Fruit fly (Drosophila melanogaster) whole organism, embryonic: Measurements from ENCODE around the gene CG13124.
A peak's percentile ranks its signal among the peaks of the same experiment; 100 is the strongest.

Experiments used
- CG10462 ChIP-seq: fragments of 200-800 bp; sonication (Bioruptor generic); optimal IDR thresholded peaks from 2 replicates; lab custom pipeline; 2016; ENCODE audit warnings: missing biosample characterization, missing genetic modification characterization
- CG10979 ChIP-seq: fragments of 200-800 bp; sonication (Bioruptor generic); optimal IDR thresholded peaks from 2 replicates; lab custom pipeline; 2018; ENCODE audit warnings: missing biosample characterization, mild to moderate bottlenecking, missing genetic modification characterization, moderate library complexity
- CG11093 ChIP-seq: fragments of 200-800 bp; sonication (Bioruptor generic); IDR thresholded peaks from 3 replicates; pipeline ENCODE4 v1.3.6; 2022; ENCODE audit warnings: missing biosample characterization, missing genetic modification characterization
- CG11504 ChIP-seq: fragments of 200-800 bp; sonication (Bioruptor generic); optimal IDR thresholded peaks from 3 replicates; lab custom pipeline; 2019; ENCODE audit warnings: missing biosample characterization, mild to moderate bottlenecking, missing genetic modification characterization, moderate library complexity
- CG13894 ChIP-seq: fragments of 200-800 bp; sonication (Bioruptor generic); optimal IDR thresholded peaks from 3 replicates; lab custom pipeline; 2018; ENCODE audit warnings: missing biosample characterization, mild to moderate bottlenecking, missing genetic modification characterization, moderate library complexity
- CG16779 ChIP-seq: fragments of 200-800 bp; sonication (Bioruptor generic); IDR thresholded peaks from 2 replicates; pipeline ENCODE4 v1.3.6; 2022; ENCODE audit warnings: missing biosample characterization, missing genetic modification characterization
- CG17361 ChIP-seq: fragments of 200-800 bp; sonication (Bioruptor generic); IDR thresholded peaks from 3 replicates; pipeline ENCODE4 v1.3.6; 2022; ENCODE audit warnings: missing biosample characterization, missing genetic modification characterization
- CG17612 ChIP-seq: fragments of 200-800 bp; sonication (Bioruptor generic); IDR thresholded peaks from 2 replicates; pipeline ENCODE4 v1.3.6; 2022; ENCODE audit warnings: missing biosample characterization, missing genetic modification characterization
- CG17802 ChIP-seq: fragments of 200-800 bp; sonication (Bioruptor generic); optimal IDR thresholded peaks from 2 replicates; lab custom pipeline; 2018; ENCODE audit warnings: missing biosample characterization, mild to moderate bottlenecking, missing genetic modification characterization, moderate library complexity
- CG2678 ChIP-seq: fragments of 200-800 bp; sonication (Bioruptor generic); optimal IDR thresholded peaks from 3 replicates; lab custom pipeline; 2019; ENCODE audit warnings: missing biosample characterization, mild to moderate bottlenecking, missing genetic modification characterization, moderate library complexity
- CG34224 ChIP-seq: fragments of 200-800 bp; sonication (Bioruptor generic); IDR thresholded peaks from 3 replicates; pipeline ENCODE4 v1.3.6; 2022; ENCODE audit warnings: missing biosample characterization, missing genetic modification characterization; ENCODE audit not compliant: partially characterized antibody
- CG3726 ChIP-seq: fragments of 200-800 bp; sonication (Bioruptor generic); IDR thresholded peaks from 3 replicates; pipeline ENCODE4, ENCODE4 v1.3.6; 2022; ENCODE audit warnings: missing biosample characterization, missing genetic modification characterization
- CG6272 ChIP-seq: fragments of 200-800 bp; sonication (Bioruptor generic); IDR thresholded peaks from 2 replicates; pipeline ENCODE4 v1.3.6; 2022; ENCODE audit warnings: missing biosample characterization, missing genetic modification characterization
- CG6854 ChIP-seq: fragments of 200-800 bp; sonication (Bioruptor generic); optimal IDR thresholded peaks from 3 replicates; lab custom pipeline; 2017; ENCODE audit warnings: missing biosample characterization, mild to moderate bottlenecking, missing genetic modification characterization
- CG7786 ChIP-seq: fragments of 200-800 bp; sonication (Bioruptor generic); optimal IDR thresholded peaks from 2 replicates; lab custom pipeline; 2016; ENCODE audit warnings: missing biosample characterization, missing genetic modification characterization
- CG7839 ChIP-seq: fragments of 200-800 bp; sonication (Bioruptor generic); optimal IDR thresholded peaks from 3 replicates; lab custom pipeline; 2018; ENCODE audit warnings: missing biosample characterization, mild to moderate bottlenecking, missing genetic modification characterization, moderate library complexity
- CG7928 ChIP-seq: fragments of 200-800 bp; sonication (Bioruptor generic); optimal IDR thresholded peaks from 2 replicates; lab custom pipeline; 2017; ENCODE audit warnings: missing biosample characterization, mild to moderate bottlenecking, missing genetic modification characterization
- CG7987 ChIP-seq: fragments of 200-800 bp; sonication (Bioruptor generic); optimal IDR thresholded peaks from 2 replicates; lab custom pipeline; 2018; ENCODE audit warnings: missing biosample characterization, mild to moderate bottlenecking, missing genetic modification characterization, moderate library complexity
- CG8765 ChIP-seq: fragments of 200-800 bp; sonication (Bioruptor generic); IDR thresholded peaks from 2 replicates; pipeline ENCODE4 v1.3.6; 2022; ENCODE audit warnings: missing biosample characterization, missing genetic modification characterization
- CG9215 ChIP-seq: fragments of 200-800 bp; sonication (Bioruptor generic); IDR thresholded peaks from 2 replicates; pipeline ENCODE4 v1.3.6; 2022; ENCODE audit warnings: missing biosample characterization, missing genetic modification characterization
- CG9437 ChIP-seq: fragments of 200-800 bp; sonication (Bioruptor generic); optimal IDR thresholded peaks from 2 replicates; lab custom pipeline; 2018; ENCODE audit warnings: missing biosample characterization, mild to moderate bottlenecking, missing genetic modification characterization
- CG9609 ChIP-seq: fragments of 200-800 bp; sonication (Bioruptor generic); optimal IDR thresholded peaks from 3 replicates; lab custom pipeline; 2016; ENCODE audit warnings: missing biosample characterization, missing genetic modification characterization
- CG9727 ChIP-seq: fragments of 200-800 bp; sonication (Bioruptor generic); optimal IDR thresholded peaks from 3 replicates; lab custom pipeline; 2017; ENCODE audit warnings: missing biosample characterization, mild to moderate bottlenecking, missing genetic modification characterization
- Chrac-16 ChIP-seq: fragments of 200-800 bp; sonication (Bioruptor generic); optimal IDR thresholded peaks from 3 replicates; lab custom pipeline; 2016; ENCODE audit warnings: missing biosample characterization, missing genetic modification characterization
- Dek ChIP-seq: fragments of 200-800 bp; sonication (Bioruptor generic); optimal IDR thresholded peaks from 3 replicates; lab custom pipeline; 2019; ENCODE audit warnings: missing biosample characterization, mild to moderate bottlenecking, missing genetic modification characterization, moderate library complexity
- Dll ChIP-seq: fragments of 200-800 bp; sonication (Bioruptor generic); IDR thresholded peaks from 4 replicates; pipeline ENCODE4 v1.3.6; 2022; ENCODE audit warnings: missing biosample characterization, missing genetic modification characterization; ENCODE audit not compliant: partially characterized antibody
- Dp ChIP-seq: fragments of 200-800 bp; sonication (Bioruptor generic); optimal IDR thresholded peaks from 2 replicates; lab custom pipeline; 2018; ENCODE audit warnings: missing biosample characterization, mild to moderate bottlenecking, missing genetic modification characterization, moderate library complexity
- Drgx ChIP-seq: fragments of 200-800 bp; sonication (Bioruptor generic); IDR thresholded peaks from 2 replicates; pipeline ENCODE4 v1.3.6; 2022; ENCODE audit warnings: missing biosample characterization, missing genetic modification characterization
- Lhr ChIP-seq: fragments of 200-800 bp; sonication (Bioruptor generic); optimal IDR thresholded peaks from 3 replicates; lab custom pipeline; 2017; ENCODE audit warnings: mild to moderate bottlenecking, missing biosample characterization, missing genetic modification reagents, missing genetic modification characterization
- Lpt ChIP-seq: fragments of >200 bp; optimal IDR thresholded peaks from 2 replicates; lab custom pipeline; 2018; ENCODE audit warnings: missing biosample characterization, missing genetic modification characterization
- Meics ChIP-seq: fragments of 200-800 bp; sonication (Bioruptor generic); optimal IDR thresholded peaks from 2 replicates; lab custom pipeline; 2017; ENCODE audit warnings: missing biosample characterization, mild to moderate bottlenecking, missing genetic modification characterization
- Mes4 ChIP-seq: fragments of 200-800 bp; sonication (Bioruptor generic); optimal IDR thresholded peaks from 2 replicates; lab custom pipeline; 2016; ENCODE audit warnings: missing biosample characterization, missing genetic modification characterization
- Myb ChIP-seq: fragments of 200-800 bp; sonication (Bioruptor generic); optimal IDR thresholded peaks from 2 replicates; lab custom pipeline; 2016; ENCODE audit warnings: missing biosample characterization, missing genetic modification characterization
- Rx ChIP-seq: fragments of 200-800 bp; sonication (Bioruptor generic); IDR thresholded peaks from 2 replicates; pipeline ENCODE4 v1.3.6; 2022; ENCODE audit warnings: missing biosample characterization, missing genetic modification characterization
- Spps ChIP-seq: fragments of 200-800 bp; sonication (Bioruptor generic); optimal IDR thresholded peaks from 2 replicates; lab custom pipeline; 2018; ENCODE audit warnings: missing biosample characterization, mild to moderate bottlenecking, missing genetic modification characterization
- Stat92E ChIP-seq, 3 experiments: fragments of >200 bp in 2 of 3; fragments of 200-800 bp in 1 of 3; sonication (Bioruptor generic) in 1 of 3; optimal IDR thresholded peaks; 2 replicates each; lab custom pipeline; 2017 to 2019; ENCODE audit warnings: missing biosample characterization in 3 of 3, missing genetic modification characterization in 3 of 3, mild to moderate bottlenecking in 1 of 3, moderate library complexity in 1 of 3
- cad ChIP-seq: fragments of >200 bp; optimal IDR thresholded peaks from 2 replicates; lab custom pipeline; 2017; ENCODE audit warnings: missing biosample characterization, missing genetic modification characterization
- en ChIP-seq: fragments of 200-800 bp; sonication (Bioruptor generic); optimal IDR thresholded peaks from 2 replicates; lab custom pipeline; 2016; ENCODE audit warnings: missing biosample characterization, missing genetic modification characterization
- exex ChIP-seq: fragments of 200-800 bp; sonication (Bioruptor generic); optimal IDR thresholded peaks from 4 replicates; lab custom pipeline; 2018; ENCODE audit warnings: missing biosample characterization, mild to moderate bottlenecking, missing genetic modification characterization, moderate library complexity
- gsb ChIP-seq: fragments of 200-800 bp; sonication (Bioruptor generic); IDR thresholded peaks from 2 replicates; pipeline ENCODE4 v1.3.6; 2022; ENCODE audit warnings: missing biosample characterization, missing genetic modification characterization
- hbn ChIP-seq: fragments of 200-800 bp; sonication (Bioruptor generic); IDR thresholded peaks from 2 replicates; pipeline ENCODE4 v1.3.6; 2022; ENCODE audit warnings: missing biosample characterization, missing genetic modification characterization; ENCODE audit not compliant: partially characterized antibody
- lola ChIP-seq, 3 experiments: fragments of >200 bp in 2 of 3; fragments of 200-800 bp in 1 of 3; sonication (Bioruptor generic) in 1 of 3; optimal IDR thresholded peaks; 2 replicates each; lab custom pipeline; 2017 to 2019; ENCODE audit warnings: missing biosample characterization in 3 of 3, missing genetic modification characterization in 3 of 3, mild to moderate bottlenecking in 1 of 3, moderate library complexity in 1 of 3
- maf-S ChIP-seq: fragments of 200-800 bp; sonication (Bioruptor generic); optimal IDR thresholded peaks from 2 replicates; lab custom pipeline; 2016; ENCODE audit warnings: missing biosample characterization, missing genetic modification characterization
- p53 ChIP-seq: fragments of 200-800 bp; sonication (Bioruptor generic); optimal IDR thresholded peaks from 2 replicates; lab custom pipeline; 2016; ENCODE audit warnings: missing biosample characterization, missing genetic modification characterization
- pfk ChIP-seq: fragments of 200-800 bp; sonication (Bioruptor generic); optimal IDR thresholded peaks from 2 replicates; lab custom pipeline; 2018; ENCODE audit warnings: missing biosample characterization, mild to moderate bottlenecking, missing genetic modification characterization, moderate library complexity
- phol ChIP-seq: fragments of 200-800 bp; sonication (Bioruptor generic); optimal IDR thresholded peaks from 3 replicates; lab custom pipeline; 2018; ENCODE audit warnings: missing biosample characterization, mild to moderate bottlenecking, missing genetic modification characterization, moderate library complexity
- pzg ChIP-seq: fragments of 200-800 bp; sonication (Bioruptor generic); optimal IDR thresholded peaks from 3 replicates; lab custom pipeline; 2018; ENCODE audit warnings: missing biosample characterization, mild to moderate bottlenecking, missing genetic modification characterization, moderate library complexity
- run ChIP-seq: fragments of 200-800 bp; sonication (Bioruptor generic); optimal IDR thresholded peaks from 3 replicates; lab custom pipeline; 2018; ENCODE audit warnings: missing biosample characterization, mild to moderate bottlenecking, missing genetic modification characterization
- scrt ChIP-seq: fragments of 200-800 bp; sonication (Bioruptor generic); optimal IDR thresholded peaks from 2 replicates; lab custom pipeline; 2018; ENCODE audit warnings: missing biosample characterization, mild to moderate bottlenecking, missing genetic modification characterization, moderate library complexity
- shn ChIP-seq: fragments of 200-800 bp; sonication (Bioruptor generic); optimal IDR thresholded peaks from 3 replicates; lab custom pipeline; 2016; ENCODE audit warnings: missing biosample characterization, missing genetic modification characterization
- slbo ChIP-seq: fragments of 200-800 bp; sonication (Bioruptor generic); IDR thresholded peaks from 2 replicates; pipeline ENCODE4 v1.3.6; 2022; ENCODE audit warnings: missing biosample characterization, missing genetic modification characterization
- yki ChIP-seq: fragments of >200 bp; optimal IDR thresholded peaks from 3 replicates; lab custom pipeline; 2018

CG13124 gene

DNA sequence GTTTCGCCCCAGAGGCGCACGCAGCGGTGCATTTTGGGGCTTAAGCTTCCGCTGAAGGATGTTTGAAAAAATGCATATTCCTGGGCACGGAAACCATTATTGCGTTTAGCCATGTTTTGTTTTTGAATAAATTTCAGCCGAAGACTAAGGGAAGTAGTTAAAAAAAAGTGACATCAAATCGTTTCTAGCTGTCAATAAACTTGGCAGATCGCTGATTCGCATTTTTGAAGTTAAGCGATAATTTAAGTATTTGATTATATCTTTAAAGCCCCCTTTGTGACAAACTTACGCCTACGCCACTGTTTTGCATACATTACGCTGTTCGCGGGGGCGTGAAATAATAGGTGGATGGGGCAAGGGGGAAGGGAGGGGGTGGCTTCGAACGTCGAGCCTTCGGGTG, 44.1 kb downstream of the CG13124 start (continued):
- TF ChIP-seq CG34224 (no peak), pfk (GFP tag; lab: Kevin White, UChicago) (no peak), Spps (tag; lab: Kevin White, UChicago) (no peak), CG10979 (tag; lab: Kevin White, UChicago) (no peak), shn (no peak), en (GFP tag; lab: Kevin White, UChicago) (no peak), CG16779 (GFP tag; lab: Robert Waterston, UW) (no peak), CG17361 (GFP tag; lab: Robert Waterston, UW) (no peak), Chrac-16 (GFP tag; lab: Kevin White, UChicago) (no peak), CG7928 (GFP tag; lab: Kevin White, UChicago) (no peak), exex (tag; lab: Kevin White, UChicago) (no peak), CG10462 (GFP tag; lab: Kevin White, UChicago) (no peak), phol (no peak), Mes4 (GFP tag; lab: Kevin White, UChicago) (no peak), slbo (peak; percentile 61), scrt (GFP tag; lab: Kevin White, UChicago) (peak; percentile 27), CG9609 (GFP tag; lab: Kevin White, UChicago) (no peak), CG9727 (peak; percentile 48), Stat92E (GFP tag; optimal IDR thresholded peaks at IDR 0.05; lab: Kevin White, UChicago) (no peak), CG9437 (no peak), Meics (peak; percentile 63), Dek (tag; lab: Kevin White, UChicago) (no peak), Myb (peak; percentile 6), CG11504 (tag; lab: Kevin White, UChicago) (peak; percentile 58), maf-S (GFP tag; lab: Kevin White, UChicago) (no peak), CG7839 (tag; lab: Kevin White, UChicago) (no peak), Lpt (no peak), p53 (GFP tag; lab: Kevin White, UChicago) (no peak), lola (GFP tag; optimal IDR thresholded peaks at IDR 0.05; lab: Kevin White, UChicago) (no peak), CG11093 (GFP tag; lab: Robert Waterston, UW) (no peak), run (tag; lab: Kevin White, UChicago) (no peak), Dll (GFP tag; lab: Robert Waterston, UW) (no peak), yki (no peak), CG7987 (no peak), CG2678 (tag; lab: Kevin White, UChicago) (peak; percentile 65), CG17802 (tag; lab: Kevin White, UChicago) (no peak), CG7786 (no peak), CG6854 (GFP tag; lab: Kevin White, UChicago) (peak; percentile 4), CG6272 (GFP tag; lab: Robert Waterston, UW) (no peak), cad (GFP tag; lab: Kevin White, UChicago) (no peak), CG8765 (GFP tag; lab: Robert Waterston, UW) (no peak), Lhr (GFP tag; lab: Kevin White, UChicago) (no peak), Rx (no peak), Drgx (GFP tag; lab: Robert Waterston, UW) (no peak), CG17612 (GFP tag; lab: Robert Waterston, UW) (no peak), pzg (no peak), gsb (no peak), CG9215 (0 out of 2 replicates have a peak, but pooled peaks have one; percentile 26), Dp (GFP tag; lab: Kevin White, UChicago) (no peak), CG3726 (no peak), hbn (GFP tag; lab: Robert Waterston, UW) (no peak), CG13894 (tag; lab: Kevin White, UChicago) (no peak)
